Worm (Caenorhabditis elegans) whole organism, late embryonic: ENCODE measurements around the gene glb-16.

Source experiments
- ama-1 ChIP-seq: fragments of 150-350 bp; optimal IDR thresholded peaks from 2 replicates; lab custom pipeline; 2014
- ceh-14 ChIP-seq: sonication (generic microtip); optimal IDR thresholded peaks from 2 replicates; lab custom pipeline; 2016; ENCODE audit warnings: missing genotype, missing genetic modification characterization, missing compliant biosample characterization
- elt-2 ChIP-seq: sonication (generic microtip); optimal IDR thresholded peaks from 2 replicates; lab custom pipeline; 2016; ENCODE audit warnings: missing genetic modification reagents, missing genetic modification characterization, missing compliant biosample characterization
- fkh-10 ChIP-seq: fragments of 150-350 bp; optimal IDR thresholded peaks from 2 replicates; lab custom pipeline; 2014; ENCODE audit warnings: missing biosample characterization, missing genetic modification reagents, missing genetic modification characterization
- fkh-6 ChIP-seq: sonication (generic microtip); optimal IDR thresholded peaks from 2 replicates; lab custom pipeline; 2016; ENCODE audit warnings: missing genetic modification characterization, missing compliant biosample characterization
- nfya-1 ChIP-seq: sonication (generic microtip); optimal IDR thresholded peaks from 2 replicates; lab custom pipeline; 2017; ENCODE audit warnings: missing genetic modification characterization, mild to moderate bottlenecking, missing compliant biosample characterization, antibody characterized with exemption, moderate library complexity
- nhr-11 ChIP-seq: fragments of 150-350 bp; optimal IDR thresholded peaks from 2 replicates; lab custom pipeline; 2014; ENCODE audit warnings: missing biosample characterization, missing genetic modification characterization
- nhr-232 ChIP-seq: sonication (generic microtip); optimal IDR thresholded peaks from 2 replicates; lab custom pipeline; 2016; ENCODE audit warnings: missing genetic modification characterization, missing compliant biosample characterization
- pag-3 ChIP-seq: sonication (generic microtip); optimal IDR thresholded peaks from 2 replicates; lab custom pipeline; 2016; ENCODE audit warnings: missing compliant biosample characterization, missing genetic modification characterization, borderline replicate concordance
- pat-9 ChIP-seq: fragments of 200-800 bp; sonication (Bioruptor generic); optimal IDR thresholded peaks from 2 replicates; lab custom pipeline; 2018; ENCODE audit warnings: mild to moderate bottlenecking, missing genetic modification characterization, moderate library complexity, missing compliant biosample characterization
- pha-4 ChIP-seq: fragments of 150-350 bp; optimal IDR thresholded peaks from 2 replicates; lab custom pipeline; 2018; ENCODE audit warnings: missing biosample characterization, missing genetic modification reagents, missing genetic modification characterization
- tbx-2 ChIP-seq: sonication (generic microtip); optimal IDR thresholded peaks from 2 replicates; lab custom pipeline; 2016; ENCODE audit warnings: missing genetic modification characterization, missing compliant biosample characterization
- unc-42 ChIP-seq: sonication (generic microtip); optimal IDR thresholded peaks from 2 replicates; lab custom pipeline; 2016; ENCODE audit warnings: missing genotype, missing genetic modification characterization, missing compliant biosample characterization

ce11 chrX:7540033-7540432 lies at the start of gene glb-16:
- no peak for TF ChIP-seq nfya-1 (tag; lab: Kevin White, UChicago)
- TF ChIP-seq fkh-6 (tag; lab: Kevin White, UChicago), result no peak
- no peak for TF ChIP-seq ama-1
- no peak for TF ChIP-seq pat-9 (tag; lab: Kevin White, UChicago)
- TF ChIP-seq pag-3 (tag; lab: Kevin White, UChicago), result no peak
- no peak for TF ChIP-seq pha-4 (tag; lab: Kevin White, UChicago)
- no peak for TF ChIP-seq ceh-14 (tag; lab: Kevin White, UChicago)
- no peak for TF ChIP-seq unc-42 (tag; lab: Kevin White, UChicago)
- no peak for TF ChIP-seq nhr-232 (tag; lab: Kevin White, UChicago)
- no peak for TF ChIP-seq fkh-10 (GFP tag; lab: Kevin White, UChicago)
- TF ChIP-seq elt-2 (tag; lab: Kevin White, UChicago), result no peak
- no peak for TF ChIP-seq nhr-11
- no peak for TF ChIP-seq tbx-2
